Worm (Caenorhabditis elegans): ENCODE measurements around the gene F21D9.11.

Gene F21D9.11

ce11 chrV:19251844-19252243 lies at the start of gene F21D9.11:
TSS of gene F21D9.11 (plus strand) at chrV:19252144.
- no peak for TF ChIP-seq unc-55 (GFP tag; optimal IDR thresholded peaks at IDR 0.05)
- no peak for TF ChIP-seq rnt-1 (tag; optimal IDR thresholded peaks at IDR 0.05)
- TF ChIP-seq ref-2 (tag; optimal IDR thresholded peaks at IDR 0.05) = no peak
- TF ChIP-seq hlh-13 (GFP tag; optimal IDR thresholded peaks at IDR 0.05) = no peak
- TF ChIP-seq pqm-1 (tag; optimal IDR thresholded peaks at IDR 0.05) = no peak
- TF ChIP-seq che-1 (tag; optimal IDR thresholded peaks at IDR 0.05) = no peak
- TF ChIP-seq elt-4 (tag; optimal IDR thresholded peaks at IDR 0.05) = no peak
- TF ChIP-seq dve-1 (tag; optimal IDR thresholded peaks at IDR 0.05) = no peak
- no peak for TF ChIP-seq ceh-14 (tag; optimal IDR thresholded peaks at IDR 0.05)
- no peak for TF ChIP-seq ceh-24 (tag; optimal IDR thresholded peaks at IDR 0.05)
- TF ChIP-seq hlh-15 (tag; optimal IDR thresholded peaks at IDR 0.05) = no peak
- no peak for TF ChIP-seq ceh-34 (tag; optimal IDR thresholded peaks at IDR 0.05)
- TF ChIP-seq pha-2 (tag; optimal IDR thresholded peaks at IDR 0.05) = no peak
- no peak for TF ChIP-seq ceh-19 (GFP tag; optimal IDR thresholded peaks at IDR 0.05)
- no peak for TF ChIP-seq syd-9 (tag; optimal IDR thresholded peaks at IDR 0.05)

ce11 chrV:19202800-19203199 lies 49.1 kb upstream of the F21D9.11 start:
- TF ChIP-seq hlh-30 (tag; optimal IDR thresholded peaks at IDR 0.05; ENCODE audit: insufficient read depth) (no peak), hlh-15 (tag; optimal IDR thresholded peaks at IDR 0.05) (no peak), ceh-22 (tag; optimal IDR thresholded peaks at IDR 0.05) (no peak), fkh-10 (GFP tag; optimal IDR thresholded peaks at IDR 0.05) (no peak), ets-4 (tag; optimal IDR thresholded peaks at IDR 0.05) (no peak), Y22D7AL.16 (tag; optimal IDR thresholded peaks at IDR 0.05) (no peak), F13H6.1 (tag; optimal IDR thresholded peaks at IDR 0.05) (no peak), ceh-34 (tag; optimal IDR thresholded peaks at IDR 0.05) (no peak), unc-55 (GFP tag; optimal IDR thresholded peaks at IDR 0.05) (no peak), mec-3 (tag; optimal IDR thresholded peaks at IDR 0.05; ENCODE audit: borderline replicate concordance) (no peak), ceh-19 (GFP tag; optimal IDR thresholded peaks at IDR 0.05) (no peak), ama-1 (optimal IDR thresholded peaks at IDR 0.05) (no peak)

- TF ChIP-seq unc-86 (tag; optimal IDR thresholded peaks at IDR 0.05) (no peak), nhr-232 (tag; optimal IDR thresholded peaks at IDR 0.05) (no peak), che-1 (tag; optimal IDR thresholded peaks at IDR 0.05) (no peak), hlh-13 (GFP tag; optimal IDR thresholded peaks at IDR 0.05) (no peak), pax-1 (tag; optimal IDR thresholded peaks at IDR 0.05) (no peak), pag-3 (tag; optimal IDR thresholded peaks at IDR 0.05; ENCODE audit: borderline replicate concordance) (no peak), eyg-1 (tag; optimal IDR thresholded peaks at IDR 0.05) (no peak), pqm-1 (tag; optimal IDR thresholded peaks at IDR 0.05) (no peak), pat-9 (tag; optimal IDR thresholded peaks at IDR 0.05) (no peak), elt-2 (tag; optimal IDR thresholded peaks at IDR 0.05) (no peak), mec-3 (tag; optimal IDR thresholded peaks at IDR 0.05; ENCODE audit: borderline replicate concordance) (no peak), ceh-19 (GFP tag; optimal IDR thresholded peaks at IDR 0.05) (no peak), ceh-9 (tag; optimal IDR thresholded peaks at IDR 0.05) (no peak), hlh-30 (tag; optimal IDR thresholded peaks at IDR 0.05; ENCODE audit: insufficient read depth) (no peak), tbx-2 (tag; optimal IDR thresholded peaks at IDR 0.05) (no peak), unc-55 (GFP tag; optimal IDR thresholded peaks at IDR 0.05) (no peak), odd-2 (tag; optimal IDR thresholded peaks at IDR 0.05) (no peak), ttx-3 (tag; optimal IDR thresholded peaks at IDR 0.05) (no peak), elt-4 (tag; optimal IDR thresholded peaks at IDR 0.05) (no peak)
Observed at ce11 chrV:19203299-19203698, 48.6 kb upstream of the F21D9.11 start, which contains the start of gene Y39B6A.1. TSS of gene Y39B6A.1 (minus strand) at chrV:19203607.

ce11 chrV:19205450-19205849 lies 46.5 kb upstream of the F21D9.11 start:
- TF ChIP-seq fkh-6 (tag; optimal IDR thresholded peaks at IDR 0.05) = no peak
- TF ChIP-seq elt-2 (tag; optimal IDR thresholded peaks at IDR 0.05) = peak; percentile 2

ce11 chrV:19206911-19207310 lies 45.0 kb upstream of the F21D9.11 start:
- TF ChIP-seq dmd-4 (tag; optimal IDR thresholded peaks at IDR 0.05; ENCODE audit: borderline replicate concordance) = no peak
- TF ChIP-seq ceh-31 (tag; optimal IDR thresholded peaks at IDR 0.05) = no peak
- no peak for TF ChIP-seq nfya-1 (tag; optimal IDR thresholded peaks at IDR 0.05)
- no peak for TF ChIP-seq zip-5 (tag; optimal IDR thresholded peaks at IDR 0.05)
- no peak for TF ChIP-seq fkh-6 (tag; optimal IDR thresholded peaks at IDR 0.05)
- TF ChIP-seq elt-2 (tag; optimal IDR thresholded peaks at IDR 0.05) = peak; percentile 65
- TF ChIP-seq ceh-45 (GFP tag; IDR thresholded peaks at IDR 0.05) = no peak
- no peak for TF ChIP-seq ahr-1 (tag; optimal IDR thresholded peaks at IDR 0.05)
